Worm (Caenorhabditis elegans): ENCODE data around the gene srx-87.

- TF ChIP-seq dao-5 (tag; optimal IDR thresholded peaks at IDR 0.05): no peak
- TF ChIP-seq him-1 (tag; optimal IDR thresholded peaks at IDR 0.05): no peak
- TF ChIP-seq W03F9.2 (tag; optimal IDR thresholded peaks at IDR 0.05): no peak
Measured at ce11 chrV:11545227-11545626, 19.4 kb upstream of the srx-87 start, which contains the start of gene F38B7.10.

Data from whole organism, L4/young adult.